Fruit fly (Drosophila melanogaster) S2 (cell line): Measurements from ENCODE around the gene CG43091.

ENCODE experiments used
- CG8478 ChIP-seq: fragments of >200 bp; optimal IDR thresholded peaks from 2 replicates; lab custom pipeline; 2018
- CTCF ChIP-seq, 2 experiments: fragments of >200 bp; optimal IDR thresholded peaks; 2 replicates each; lab custom pipeline; 2018

dm6 chr3R:22793953-22794352 lies 25.4 kb upstream of the CG43091 start:
- TF ChIP-seq CTCF (optimal IDR thresholded peaks at IDR 0.05; lab: Kevin White, UChicago) (peak; percentile 56 to 78), CG8478 (lab: Kevin White, UChicago) (no peak)
